Fruit fly (Drosophila melanogaster) S2 (cell line): ENCODE measurements around the gene Uev1A.

Source experiments
- CG8478 ChIP-seq: fragments of >200 bp; optimal IDR thresholded peaks from 2 replicates; lab custom pipeline; 2018
- CTCF ChIP-seq, 2 experiments: fragments of >200 bp; optimal IDR thresholded peaks; 2 replicates each; lab custom pipeline; 2018

dm6 chr3L:5360039-5360988 lies 5.7 kb downstream of the Uev1A start, which contains the start of gene Cyt-c1:
- TF ChIP-seq CTCF (optimal IDR thresholded peaks at IDR 0.05; lab: Kevin White, UChicago) (no peak), CG8478 (lab: Kevin White, UChicago) (no peak)
